Worm (Caenorhabditis elegans): Measurements from ENCODE around the gene catp-7.

catp-7 gene

DNA sequence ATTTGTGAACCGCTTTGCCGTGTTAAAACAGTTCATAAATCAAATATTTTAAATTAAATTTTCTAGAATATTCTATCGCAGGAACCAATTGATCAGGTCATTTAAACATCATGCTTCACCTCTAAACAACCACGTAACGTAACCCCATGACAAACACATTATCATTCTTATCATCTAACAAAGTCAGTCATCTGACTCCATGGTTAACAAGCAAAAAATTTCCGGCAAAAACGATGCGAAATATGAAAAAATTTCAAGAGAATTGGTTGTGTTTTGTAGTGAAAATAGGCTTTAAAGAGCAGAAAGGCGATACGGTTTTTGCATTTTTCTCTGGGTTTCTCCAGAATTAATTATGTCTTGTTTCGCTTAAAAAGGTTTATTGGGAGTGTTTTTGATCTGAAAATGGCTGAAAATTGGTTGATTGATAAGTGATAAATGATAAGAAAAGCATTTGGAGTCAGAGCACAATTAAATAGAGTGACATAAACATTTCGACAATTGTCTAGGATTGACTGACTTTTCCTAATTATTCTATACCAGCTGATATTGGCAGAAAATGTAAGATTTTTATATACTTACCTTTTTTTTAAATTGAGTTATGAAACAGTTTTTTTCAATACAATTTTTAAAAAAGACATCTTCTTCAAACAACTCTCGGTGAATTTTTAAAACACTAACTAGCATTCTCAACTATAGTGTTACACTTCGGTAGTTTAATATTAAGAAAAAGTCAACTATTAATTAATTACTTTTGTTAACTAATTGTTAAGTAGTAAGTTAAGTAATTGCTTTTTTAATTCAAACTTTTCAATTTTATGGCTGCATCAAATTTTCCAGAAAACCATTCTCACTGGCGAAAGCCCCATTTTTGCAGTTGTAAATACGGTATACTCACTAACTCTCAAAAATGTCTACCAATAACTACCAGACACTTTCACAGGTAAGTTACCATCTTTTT, at the start of gene catp-7:
catp-7 (plus strand) TSS at position 908 of the 958 bp plus-strand sequence.
- TF ChIP-seq med-1 (GFP tag; optimal IDR thresholded peaks at IDR 0.05; ENCODE audit: insufficient read depth) (no peak), T22C8.4 (GFP tag; IDR thresholded peaks at IDR 0.05) (no peak), ztf-29 (GFP tag; IDR thresholded peaks at IDR 0.05) (no peak), ztf-23 (GFP tag; IDR thresholded peaks at IDR 0.05) (no peak), tab-1 (GFP tag; IDR thresholded peaks at IDR 0.05) (no peak), ref-1 (GFP tag; conservative IDR thresholded peaks at IDR 0.05) (no peak), flt-1 (GFP tag; IDR thresholded peaks at IDR 0.05) (no peak), klf-2 (GFP tag; conservative IDR thresholded peaks at IDR 0.05) (no peak), cog-1 (tag; optimal IDR thresholded peaks at IDR 0.05) (no peak)

DNA sequence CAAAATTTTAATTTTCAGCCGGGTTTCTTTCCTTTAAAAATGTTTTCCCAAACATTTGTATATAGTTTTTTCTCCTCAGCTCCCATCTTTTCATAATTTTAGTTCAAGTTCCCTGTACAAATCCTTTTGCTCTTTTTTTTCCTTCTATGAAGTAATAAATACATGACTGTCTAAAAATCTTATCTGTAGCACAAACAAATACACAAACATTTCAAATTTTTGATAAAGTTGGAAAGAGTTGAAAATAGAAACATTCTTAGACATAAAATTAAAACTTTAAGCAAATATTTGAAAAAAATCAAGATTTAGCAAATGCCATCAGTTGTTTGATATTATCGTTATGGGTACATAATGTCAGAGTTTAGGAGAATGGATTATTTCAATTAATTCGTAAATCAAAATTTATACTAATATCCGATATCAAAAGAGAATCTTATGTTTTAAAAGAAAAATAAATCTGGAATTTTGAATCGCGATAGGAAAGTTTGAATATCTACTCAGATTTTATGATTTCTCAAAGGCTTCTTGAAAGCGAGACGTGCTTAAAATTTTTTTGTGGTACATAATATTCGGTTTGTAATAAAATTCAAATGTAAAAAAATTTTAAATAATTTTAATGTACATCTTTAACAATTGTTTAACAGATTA, 47.6 kb upstream of the catp-7 start:
- no peak for TF ChIP-seq ztf-29 (GFP tag; IDR thresholded peaks at IDR 0.05)
- TF ChIP-seq klf-2 (GFP tag; conservative IDR thresholded peaks at IDR 0.05) = no peak
- no peak for TF ChIP-seq ref-1 (GFP tag; conservative IDR thresholded peaks at IDR 0.05)
- TF ChIP-seq T22C8.4 (GFP tag; IDR thresholded peaks at IDR 0.05) = no peak
- no peak for TF ChIP-seq tab-1 (GFP tag; IDR thresholded peaks at IDR 0.05)

DNA sequence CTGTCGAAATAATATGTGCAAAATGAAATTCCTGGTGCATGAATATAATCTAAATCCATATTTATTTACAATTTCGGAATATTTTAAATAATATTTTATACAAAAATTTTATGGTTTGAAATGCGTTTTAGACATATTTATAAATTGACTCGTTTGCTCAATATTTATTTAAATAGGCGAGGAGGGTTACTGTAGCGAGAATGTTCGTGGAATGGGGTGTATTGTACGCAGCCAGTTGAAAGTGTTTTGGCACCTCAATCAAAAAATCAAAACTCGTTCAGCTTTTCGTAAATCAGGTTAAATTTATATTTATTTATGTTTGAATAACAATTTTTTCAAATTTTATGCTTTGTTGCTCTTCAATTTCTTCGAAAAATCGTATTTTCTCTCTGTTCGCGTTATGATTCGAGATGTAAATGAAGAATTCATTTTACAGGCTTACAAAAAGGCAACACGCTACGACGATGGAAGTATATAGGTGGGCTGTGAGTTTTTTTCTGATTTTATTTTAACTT, 47.1 kb upstream of the catp-7 start, which contains the start of gene hyl-1:
hyl-1 (plus strand) TSS at position 465 of the 515 bp plus-strand sequence.
- TF ChIP-seq ztf-29 (GFP tag; IDR thresholded peaks at IDR 0.05) = no peak

DNA sequence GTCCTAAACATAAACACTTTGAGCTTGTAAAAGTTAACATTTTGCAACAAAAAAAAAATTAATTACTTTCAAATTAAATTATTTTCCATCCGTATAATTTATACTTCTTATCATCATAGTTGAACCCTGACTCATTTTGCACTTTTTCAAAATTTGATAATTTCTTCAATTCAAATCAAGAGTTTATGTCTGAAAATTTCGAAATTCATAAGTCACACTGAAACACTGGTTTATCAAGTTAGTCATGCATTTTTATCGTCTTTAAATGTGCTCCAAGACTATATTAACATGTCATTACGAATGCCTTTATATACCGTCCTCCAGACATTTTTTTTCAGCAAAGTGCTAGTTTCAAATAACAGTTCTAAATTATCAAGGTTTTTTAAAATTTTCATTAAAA, 46.1 kb upstream of the catp-7 start:
- no peak for TF ChIP-seq cog-1 (tag; optimal IDR thresholded peaks at IDR 0.05)
- TF ChIP-seq T22C8.4 (GFP tag; IDR thresholded peaks at IDR 0.05) = no peak
- TF ChIP-seq ztf-23 (GFP tag; IDR thresholded peaks at IDR 0.05) = no peak
- TF ChIP-seq klf-2 (GFP tag; conservative IDR thresholded peaks at IDR 0.05) = no peak
- TF ChIP-seq ref-1 (GFP tag; conservative IDR thresholded peaks at IDR 0.05) = no peak
- TF ChIP-seq tab-1 (GFP tag; IDR thresholded peaks at IDR 0.05) = no peak
- no peak for TF ChIP-seq ztf-29 (GFP tag; IDR thresholded peaks at IDR 0.05)
- no peak for TF ChIP-seq med-1 (GFP tag; optimal IDR thresholded peaks at IDR 0.05; ENCODE audit: insufficient read depth)
- TF ChIP-seq flt-1 (GFP tag; IDR thresholded peaks at IDR 0.05) = no peak

DNA sequence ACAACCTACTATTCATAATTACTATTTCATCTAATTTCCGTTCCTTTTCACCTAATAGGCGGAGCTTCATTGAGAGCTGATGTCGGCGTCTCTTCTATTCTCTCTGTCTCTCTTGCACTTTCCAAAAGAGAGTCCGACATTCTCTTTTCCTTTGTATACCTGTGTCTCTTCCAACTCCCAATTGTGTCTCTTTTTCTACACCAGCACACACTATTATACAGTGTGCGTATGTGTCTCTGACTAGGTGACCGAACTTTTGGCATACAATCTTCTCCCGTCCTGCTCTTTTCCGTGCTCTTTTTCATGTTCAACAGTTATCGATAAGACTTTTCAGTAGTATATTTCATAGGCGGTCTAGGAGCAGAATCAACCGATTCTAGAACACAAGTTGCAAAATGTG, 45.5 kb upstream of the catp-7 start:
- TF ChIP-seq ztf-23 (GFP tag; IDR thresholded peaks at IDR 0.05) (no peak), klf-2 (GFP tag; conservative IDR thresholded peaks at IDR 0.05) (no peak), ztf-29 (GFP tag; IDR thresholded peaks at IDR 0.05) (no peak), cog-1 (tag; optimal IDR thresholded peaks at IDR 0.05) (no peak), med-1 (GFP tag; optimal IDR thresholded peaks at IDR 0.05; ENCODE audit: insufficient read depth) (no peak), ref-1 (GFP tag; conservative IDR thresholded peaks at IDR 0.05) (no peak), flt-1 (GFP tag; IDR thresholded peaks at IDR 0.05) (no peak), T22C8.4 (GFP tag; IDR thresholded peaks at IDR 0.05) (no peak), tab-1 (GFP tag; IDR thresholded peaks at IDR 0.05) (no peak)

DNA sequence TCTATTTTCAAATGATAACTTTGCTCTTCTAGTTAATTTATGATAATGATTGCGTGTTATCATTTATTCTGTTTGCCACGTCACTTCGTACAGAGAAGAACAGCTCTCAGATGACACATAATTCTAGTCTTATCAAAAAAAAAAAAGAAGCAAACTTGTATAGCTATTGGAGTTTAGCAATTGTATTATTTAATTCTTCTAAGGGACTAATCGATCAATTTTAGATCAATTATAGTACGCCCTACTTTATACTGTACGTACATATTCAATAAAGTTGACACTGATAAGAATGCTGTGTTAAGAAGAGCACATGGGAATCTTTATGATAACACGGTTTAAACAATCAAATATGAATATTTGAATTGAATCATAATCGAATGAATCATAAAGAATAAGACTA, 43.5 kb upstream of the catp-7 start:
- TF ChIP-seq flt-1 (GFP tag; IDR thresholded peaks at IDR 0.05) = no peak
- no peak for TF ChIP-seq med-1 (GFP tag; optimal IDR thresholded peaks at IDR 0.05; ENCODE audit: insufficient read depth)
- no peak for TF ChIP-seq tab-1 (GFP tag; IDR thresholded peaks at IDR 0.05)
- no peak for TF ChIP-seq ref-1 (GFP tag; conservative IDR thresholded peaks at IDR 0.05)
- no peak for TF ChIP-seq klf-2 (GFP tag; conservative IDR thresholded peaks at IDR 0.05)
- TF ChIP-seq cog-1 (tag; optimal IDR thresholded peaks at IDR 0.05) = no peak
- TF ChIP-seq ztf-29 (GFP tag; IDR thresholded peaks at IDR 0.05) = no peak
- no peak for TF ChIP-seq T22C8.4 (GFP tag; IDR thresholded peaks at IDR 0.05)
- no peak for TF ChIP-seq ztf-23 (GFP tag; IDR thresholded peaks at IDR 0.05)

DNA sequence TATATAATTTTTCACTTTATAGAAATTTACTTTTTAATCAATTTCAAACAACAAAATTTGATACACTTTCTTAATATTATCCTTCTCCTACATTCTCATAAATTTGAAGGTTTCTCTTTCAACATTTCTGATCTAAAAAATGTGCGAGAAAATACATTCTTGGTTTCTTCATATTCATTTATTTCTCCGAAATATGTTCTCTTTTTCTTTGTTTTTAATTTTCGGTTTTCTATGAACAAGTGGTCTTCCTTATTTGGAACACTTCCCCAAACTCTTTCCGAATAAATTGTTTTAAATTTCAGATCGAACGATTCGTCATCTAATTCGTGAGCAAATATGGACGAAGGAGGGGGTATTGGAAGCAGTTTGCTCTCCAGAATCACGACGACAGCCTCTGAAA, 26.7 kb upstream of the catp-7 start, which contains the start of gene npr-22:
npr-22 (plus strand) TSS at position 301 of the 400 bp plus-strand sequence.
- no peak for TF ChIP-seq ztf-29 (GFP tag; IDR thresholded peaks at IDR 0.05)
- no peak for TF ChIP-seq cog-1 (tag; optimal IDR thresholded peaks at IDR 0.05)
- TF ChIP-seq T22C8.4 (GFP tag; IDR thresholded peaks at IDR 0.05) = no peak
- no peak for TF ChIP-seq flt-1 (GFP tag; IDR thresholded peaks at IDR 0.05)
- no peak for TF ChIP-seq ztf-23 (GFP tag; IDR thresholded peaks at IDR 0.05)
- TF ChIP-seq klf-2 (GFP tag; conservative IDR thresholded peaks at IDR 0.05) = no peak
- TF ChIP-seq ref-1 (GFP tag; conservative IDR thresholded peaks at IDR 0.05) = no peak
- no peak for TF ChIP-seq med-1 (GFP tag; optimal IDR thresholded peaks at IDR 0.05; ENCODE audit: insufficient read depth)
- no peak for TF ChIP-seq tab-1 (GFP tag; IDR thresholded peaks at IDR 0.05)

DNA sequence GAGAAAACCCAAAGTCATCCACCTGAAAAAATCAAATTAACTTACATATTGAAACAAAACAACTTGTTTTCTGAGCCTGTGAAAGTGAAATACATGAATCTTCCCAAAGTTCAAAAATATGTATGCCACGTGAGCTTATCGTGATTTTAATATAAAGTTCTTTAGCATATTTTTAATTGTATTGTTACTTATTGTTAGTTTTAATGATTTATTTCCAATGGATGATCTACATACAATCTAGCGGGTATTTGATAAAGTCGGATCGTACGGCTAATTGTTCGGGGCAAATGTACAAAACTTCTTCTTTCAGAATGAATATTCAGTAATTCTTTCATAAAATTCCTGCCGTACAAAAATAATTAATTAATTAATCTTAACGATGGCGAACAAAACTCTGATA, 15.5 kb upstream of the catp-7 start, which contains the start of gene Y59H11AM.4:
Y59H11AM.4 (minus strand) TSS at position 101 of the 400 bp plus-strand sequence.
- TF ChIP-seq klf-2 (GFP tag; conservative IDR thresholded peaks at IDR 0.05) = no peak
- TF ChIP-seq med-1 (GFP tag; optimal IDR thresholded peaks at IDR 0.05; ENCODE audit: insufficient read depth) = no peak
- TF ChIP-seq ztf-29 (GFP tag; IDR thresholded peaks at IDR 0.05) = no peak
- TF ChIP-seq cog-1 (tag; optimal IDR thresholded peaks at IDR 0.05) = no peak
- no peak for TF ChIP-seq T22C8.4 (GFP tag; IDR thresholded peaks at IDR 0.05)
- no peak for TF ChIP-seq flt-1 (GFP tag; IDR thresholded peaks at IDR 0.05)
- no peak for TF ChIP-seq ref-1 (GFP tag; conservative IDR thresholded peaks at IDR 0.05)
- no peak for TF ChIP-seq tab-1 (GFP tag; IDR thresholded peaks at IDR 0.05)
- TF ChIP-seq ztf-23 (GFP tag; IDR thresholded peaks at IDR 0.05) = no peak

DNA sequence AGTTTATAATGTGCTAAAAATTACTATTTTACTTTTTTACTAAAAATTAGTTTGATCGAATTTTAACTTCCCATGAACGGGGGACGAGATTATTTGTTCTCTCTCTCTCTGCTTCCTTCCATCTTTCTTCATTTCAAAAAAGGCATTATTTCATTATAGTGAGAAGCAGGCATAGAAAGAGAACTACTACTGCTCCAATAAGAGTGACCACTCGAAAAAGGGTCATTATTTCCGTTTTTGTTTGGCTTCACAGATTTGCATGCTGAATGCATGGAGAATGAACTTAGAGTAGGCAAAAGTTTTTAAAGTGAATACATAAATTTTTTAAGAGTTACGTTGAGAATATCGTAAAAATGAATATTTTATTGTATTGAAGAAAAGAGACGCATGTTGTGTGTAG, 15.1 kb upstream of the catp-7 start:
- TF ChIP-seq med-1 (GFP tag; optimal IDR thresholded peaks at IDR 0.05; ENCODE audit: insufficient read depth) (no peak), klf-2 (GFP tag; conservative IDR thresholded peaks at IDR 0.05) (no peak), tab-1 (GFP tag; IDR thresholded peaks at IDR 0.05) (no peak), ztf-29 (GFP tag; IDR thresholded peaks at IDR 0.05) (no peak), flt-1 (GFP tag; IDR thresholded peaks at IDR 0.05) (no peak), cog-1 (tag; optimal IDR thresholded peaks at IDR 0.05) (no peak), T22C8.4 (GFP tag; IDR thresholded peaks at IDR 0.05) (no peak), ztf-23 (GFP tag; IDR thresholded peaks at IDR 0.05) (no peak), ref-1 (GFP tag; conservative IDR thresholded peaks at IDR 0.05) (no peak)

Data from whole organism, midembryonic.